Fruit fly (Drosophila melanogaster) whole organism, prepupa: ENCODE data around the gene Wdr62.

ENCODE experiments used
- Blimp-1 ChIP-seq: fragments of 200-800 bp; sonication (Bioruptor generic); optimal IDR thresholded peaks from 3 replicates; lab custom pipeline; 2017; ENCODE audit warnings: missing biosample characterization, missing genetic modification characterization, mild to moderate bottlenecking, moderate library complexity, missing genetic modification reagents
- CG16779 ChIP-seq: fragments of 200-800 bp; sonication (Bioruptor generic); optimal IDR thresholded peaks from 3 replicates; lab custom pipeline; 2017; ENCODE audit warnings: missing biosample characterization, mild to moderate bottlenecking, missing genetic modification characterization
- CG32006 ChIP-seq: fragments of 200-800 bp; sonication (Bioruptor generic); optimal IDR thresholded peaks from 3 replicates; lab custom pipeline; 2017; ENCODE audit warnings: missing biosample characterization, mild to moderate bottlenecking, missing genetic modification characterization
- CG8632 ChIP-seq: fragments of 200-800 bp; sonication (Bioruptor generic); optimal IDR thresholded peaks from 3 replicates; lab custom pipeline; 2016; ENCODE audit warnings: missing biosample characterization, missing genetic modification characterization
- CG9139 ChIP-seq: fragments of 200-800 bp; sonication (Bioruptor generic); optimal IDR thresholded peaks from 3 replicates; lab custom pipeline; 2017; ENCODE audit warnings: missing biosample characterization, mild to moderate bottlenecking, missing genetic modification characterization
- Eip78C ChIP-seq: fragments of 200-800 bp; sonication (Bioruptor generic); peaks from one replicate; lab custom pipeline; 2016; ENCODE audit warnings: missing biosample characterization, missing genetic modification characterization
- Sox14 ChIP-seq: fragments of 200-800 bp; sonication (Bioruptor generic); optimal IDR thresholded peaks from 3 replicates; lab custom pipeline; 2016; ENCODE audit warnings: missing biosample characterization, missing genetic modification characterization

dm6 chr2L:1947959-1948358 is 63.5 kb downstream of the Wdr62 start:
- no peak for TF ChIP-seq CG8632 (GFP tag; lab: Kevin White, UChicago)
- TF ChIP-seq CG9139 (GFP tag; lab: Kevin White, UChicago): no peak
- TF ChIP-seq Eip78C (GFP tag; lab: Kevin White, UChicago): no peak
- TF ChIP-seq CG32006 (GFP tag; lab: Kevin White, UChicago): no peak
- TF ChIP-seq Sox14: no peak
- TF ChIP-seq Blimp-1 (GFP tag; lab: Kevin White, UChicago): no peak
- no peak for TF ChIP-seq CG16779 (tag; lab: Kevin White, UChicago)
